Fruit fly (Drosophila melanogaster) Kc167 (cell line): Measurements from ENCODE around the gene Timp.

ENCODE experiments used
- h ChIP-seq: fragments of >200 bp; optimal IDR thresholded peaks from 3 replicates; lab custom pipeline; 2018; ENCODE audit warnings: missing external identifiers
- insv ChIP-seq: fragments of >200 bp; optimal IDR thresholded peaks from 3 replicates; lab custom pipeline; 2018; ENCODE audit warnings: missing external identifiers
- ttk ChIP-seq: sonication (Bioruptor generic); optimal IDR thresholded peaks from 2 replicates; lab custom pipeline; 2017; ENCODE audit warnings: missing external identifiers

DNA sequence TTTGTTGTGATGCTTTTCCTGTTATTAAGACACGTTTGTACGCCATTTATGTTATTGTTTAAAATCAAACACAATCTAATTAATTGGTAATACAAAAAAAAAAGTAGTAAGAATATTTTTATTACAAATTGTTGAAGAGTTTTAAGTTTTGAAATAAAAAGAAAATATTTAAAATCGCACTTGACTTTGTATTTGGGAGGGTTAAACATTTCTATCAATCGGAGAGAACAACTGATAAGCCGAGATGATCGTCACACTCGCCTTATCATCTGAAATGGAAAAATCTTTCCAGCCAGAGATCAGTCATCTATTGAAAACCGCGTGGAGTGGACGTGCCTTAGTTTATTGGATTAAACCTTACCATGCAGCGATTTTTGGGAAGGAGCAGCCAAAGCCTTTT is 38.4 kb upstream of the Timp start, which contains the start of gene CG3999:
- TF ChIP-seq ttk (no peak), insv (no peak), h (lab: Kevin White, UChicago) (no peak)
